Worm (Caenorhabditis elegans): Measurements from ENCODE around the gene hpl-1.

hpl-1 gene

ce11 chrX:13267230-13267629 lies 22.0 kb downstream of the hpl-1 start, which contains the start of gene cyp-14A1:
cyp-14A1 (minus strand) TSS chrX:13267355.
- TF ChIP-seq fax-1 (tag; optimal IDR thresholded peaks at IDR 0.05) (no peak), ceh-48 (tag; optimal IDR thresholded peaks at IDR 0.05) (no peak), nhr-232 (tag; optimal IDR thresholded peaks at IDR 0.05) (no peak), dve-1 (tag; optimal IDR thresholded peaks at IDR 0.05) (no peak), ceh-2 (tag; optimal IDR thresholded peaks at IDR 0.05) (no peak), hlh-6 (tag; optimal IDR thresholded peaks at IDR 0.05) (no peak), ceh-9 (tag; optimal IDR thresholded peaks at IDR 0.05) (no peak), hlh-30 (tag; optimal IDR thresholded peaks at IDR 0.05; ENCODE audit: insufficient read depth) (no peak), pax-1 (tag; optimal IDR thresholded peaks at IDR 0.05) (no peak), ets-4 (tag; optimal IDR thresholded peaks at IDR 0.05) (no peak)

- TF ChIP-seq C38D4.7 (GFP tag; optimal IDR thresholded peaks at IDR 0.05) (no peak), ceh-2 (tag; optimal IDR thresholded peaks at IDR 0.05) (no peak), unc-86 (tag; optimal IDR thresholded peaks at IDR 0.05) (no peak), ceh-30 (tag; optimal IDR thresholded peaks at IDR 0.05) (no peak), T23F11.4 (GFP tag; optimal IDR thresholded peaks at IDR 0.05) (no peak), hlh-6 (tag; optimal IDR thresholded peaks at IDR 0.05) (no peak), hlh-8 (tag; optimal IDR thresholded peaks at IDR 0.05) (no peak), lin-11 (tag; optimal IDR thresholded peaks at IDR 0.05) (no peak), nhr-232 (tag; optimal IDR thresholded peaks at IDR 0.05) (no peak), ceh-18 (tag; optimal IDR thresholded peaks at IDR 0.05) (no peak), mec-3 (tag; optimal IDR thresholded peaks at IDR 0.05; ENCODE audit: borderline replicate concordance) (no peak), F13H6.1 (tag; optimal IDR thresholded peaks at IDR 0.05) (no peak), madf-2 (tag; optimal IDR thresholded peaks at IDR 0.05) (no peak)
These were observed 24.4 kb downstream of the hpl-1 start, which contains the start of gene cyp-14A2 for ce11 chrX:13269586-13269985. cyp-14A2 (minus strand) TSS chrX:13269686.

DNA sequence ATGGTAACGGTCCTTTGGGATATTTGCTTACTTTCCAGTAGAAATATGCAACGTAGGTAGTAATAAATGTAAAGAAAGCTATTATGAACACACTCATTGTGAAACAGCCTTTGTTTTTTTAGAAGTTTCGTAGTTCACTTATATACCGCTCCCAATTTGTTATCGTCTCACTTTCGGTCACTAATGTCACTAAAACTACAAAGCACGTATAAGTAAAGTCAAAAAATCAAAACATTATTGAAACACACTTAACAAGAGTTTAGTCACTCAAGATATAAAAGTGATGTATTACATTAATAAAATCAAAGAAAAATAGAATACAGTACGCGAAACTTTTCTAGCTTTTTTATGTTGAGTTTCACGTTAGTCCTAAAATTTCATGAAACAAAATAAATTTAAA lies 28.9 kb downstream of the hpl-1 start, which contains the start of gene cyp-14A3:
Gene cyp-14A3 (minus strand): TSS at position 101 of the 400 bp plus-strand sequence.
- TF ChIP-seq che-1 (tag; optimal IDR thresholded peaks at IDR 0.05), result no peak
- TF ChIP-seq ama-1 (optimal IDR thresholded peaks at IDR 0.05), result no peak
- no peak for TF ChIP-seq pax-1 (tag; optimal IDR thresholded peaks at IDR 0.05)
- no peak for TF ChIP-seq odd-2 (tag; optimal IDR thresholded peaks at IDR 0.05)
- no peak for TF ChIP-seq fax-1 (tag; optimal IDR thresholded peaks at IDR 0.05)
- no peak for TF ChIP-seq npax-4 (tag; optimal IDR thresholded peaks at IDR 0.05)
- no peak for TF ChIP-seq ceh-48 (tag; optimal IDR thresholded peaks at IDR 0.05)

DNA sequence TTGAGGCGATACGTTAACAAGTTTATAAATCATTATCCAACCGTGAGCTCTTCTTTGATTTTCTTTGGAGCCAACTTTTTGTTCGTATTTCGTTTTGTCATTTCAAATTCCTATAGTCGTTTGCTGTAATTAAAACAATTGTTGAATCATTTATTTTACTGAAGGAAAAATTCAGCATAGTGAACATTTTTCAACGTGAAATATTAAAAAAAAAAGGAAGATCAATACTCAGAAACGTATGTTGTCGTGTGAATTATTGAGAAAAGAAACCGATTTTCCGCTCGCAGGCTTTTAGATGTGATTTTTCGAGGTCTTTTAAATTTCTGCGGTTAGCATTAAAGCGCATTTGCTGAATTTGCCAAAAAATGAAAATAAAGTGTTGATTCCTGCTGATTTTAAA lies 33.7 kb downstream of the hpl-1 start, which contains the start of gene phf-33:
Gene phf-33 (minus strand): TSS at position 101 of the 400 bp plus-strand sequence.
- TF ChIP-seq hlh-6 (tag; optimal IDR thresholded peaks at IDR 0.05), result no peak
- no peak for TF ChIP-seq ahr-1 (tag; optimal IDR thresholded peaks at IDR 0.05)
- no peak for TF ChIP-seq pax-1 (tag; optimal IDR thresholded peaks at IDR 0.05)
- no peak for TF ChIP-seq nfya-1 (tag; optimal IDR thresholded peaks at IDR 0.05)
- TF ChIP-seq ttx-3 (tag; optimal IDR thresholded peaks at IDR 0.05), result no peak
- TF ChIP-seq elt-2 (tag; optimal IDR thresholded peaks at IDR 0.05), result no peak
- no peak for TF ChIP-seq pag-3 (tag; optimal IDR thresholded peaks at IDR 0.05; ENCODE audit: borderline replicate concordance)
- no peak for TF ChIP-seq npax-4 (tag; optimal IDR thresholded peaks at IDR 0.05)
- TF ChIP-seq dmd-4 (tag; optimal IDR thresholded peaks at IDR 0.05; ENCODE audit: borderline replicate concordance), result no peak

- TF ChIP-seq zip-5 (tag; optimal IDR thresholded peaks at IDR 0.05) (no peak), pag-3 (tag; optimal IDR thresholded peaks at IDR 0.05; ENCODE audit: borderline replicate concordance) (no peak), ceh-14 (tag; optimal IDR thresholded peaks at IDR 0.05) (no peak), sox-4 (tag; optimal IDR thresholded peaks at IDR 0.05) (no peak), ref-2 (tag; optimal IDR thresholded peaks at IDR 0.05) (no peak), unc-86 (tag; optimal IDR thresholded peaks at IDR 0.05) (no peak), pqm-1 (tag; optimal IDR thresholded peaks at IDR 0.05) (no peak), fkh-10 (GFP tag; optimal IDR thresholded peaks at IDR 0.05) (no peak), hlh-30 (tag; optimal IDR thresholded peaks at IDR 0.05; ENCODE audit: insufficient read depth) (no peak), unc-55 (GFP tag; optimal IDR thresholded peaks at IDR 0.05) (no peak), sox-2 (GFP tag; IDR thresholded peaks at IDR 0.05) (no peak), fax-1 (tag; optimal IDR thresholded peaks at IDR 0.05) (no peak), madf-2 (tag; optimal IDR thresholded peaks at IDR 0.05) (no peak), pha-4 (tag; optimal IDR thresholded peaks at IDR 0.05) (no peak), hlh-13 (GFP tag; optimal IDR thresholded peaks at IDR 0.05) (no peak)
These were observed 38.3 kb downstream of the hpl-1 start for ce11 chrX:13283462-13283861.

Measured in whole organism, late embryonic.